Fruit fly (Drosophila melanogaster) whole organism, embryonic: ENCODE data around the gene Chro.

Experiments
- CG10431 ChIP-seq: fragments of 200-800 bp; sonication (Bioruptor generic); optimal IDR thresholded peaks from 3 replicates; lab custom pipeline; 2018; ENCODE audit warnings: missing biosample characterization, mild to moderate bottlenecking, missing genetic modification characterization
- CG11560 ChIP-seq: fragments of 200-800 bp; sonication (Bioruptor generic); IDR thresholded peaks from 3 replicates; pipeline ENCODE4 v1.3.6; 2022; ENCODE audit warnings: missing biosample characterization, missing genetic modification characterization
- CG13894 ChIP-seq: fragments of 200-800 bp; sonication (Bioruptor generic); optimal IDR thresholded peaks from 3 replicates; lab custom pipeline; 2018; ENCODE audit warnings: missing biosample characterization, mild to moderate bottlenecking, missing genetic modification characterization, moderate library complexity
- CG14667 ChIP-seq: fragments of 200-800 bp; sonication (Bioruptor generic); IDR thresholded peaks from 2 replicates; pipeline ENCODE4 v1.3.6; 2022; ENCODE audit warnings: missing biosample characterization, missing genetic modification characterization
- CG15073 ChIP-seq: fragments of 200-800 bp; sonication (Bioruptor generic); optimal IDR thresholded peaks from 2 replicates; lab custom pipeline; 2016; ENCODE audit warnings: missing biosample characterization, missing genetic modification characterization
- CG3065 ChIP-seq: fragments of 200-800 bp; sonication (Bioruptor generic); optimal IDR thresholded peaks from 2 replicates; lab custom pipeline; 2016; ENCODE audit warnings: missing biosample characterization, missing genetic modification characterization
- CG32772 ChIP-seq: fragments of 200-800 bp; sonication (Bioruptor generic); IDR thresholded peaks from 2 replicates; pipeline ENCODE4 v1.3.6; 2022; ENCODE audit warnings: missing biosample characterization, missing genetic modification characterization
- CG6813 ChIP-seq: fragments of 200-800 bp; sonication (Bioruptor generic); optimal IDR thresholded peaks from 2 replicates; lab custom pipeline; 2017; ENCODE audit warnings: missing biosample characterization, missing genetic modification characterization, mild to moderate bottlenecking, moderate library complexity, missing genetic modification reagents
- CG7271 ChIP-seq: fragments of 200-800 bp; sonication (Bioruptor generic); optimal IDR thresholded peaks from 2 replicates; lab custom pipeline; 2018; ENCODE audit warnings: missing biosample characterization, mild to moderate bottlenecking, missing genetic modification characterization, moderate library complexity
- CG7963 ChIP-seq: fragments of 200-800 bp; sonication (Bioruptor generic); IDR thresholded peaks from 3 replicates; pipeline ENCODE4 v1.3.6; 2022; ENCODE audit warnings: missing biosample characterization, missing genetic modification characterization; ENCODE audit not compliant: partially characterized antibody
- Chrac-16 ChIP-seq: fragments of 200-800 bp; sonication (Bioruptor generic); optimal IDR thresholded peaks from 3 replicates; lab custom pipeline; 2016; ENCODE audit warnings: missing biosample characterization, missing genetic modification characterization
- D19B ChIP-seq: fragments of 200-800 bp; sonication (Bioruptor generic); optimal IDR thresholded peaks from 2 replicates; lab custom pipeline; 2017; ENCODE audit warnings: missing biosample characterization, mild to moderate bottlenecking, missing genetic modification characterization
- Fer1 ChIP-seq: fragments of 200-800 bp; sonication (Bioruptor generic); optimal IDR thresholded peaks from 2 replicates; lab custom pipeline; 2017; ENCODE audit warnings: missing biosample characterization, mild to moderate bottlenecking, missing genetic modification characterization
- Fer3 ChIP-seq: fragments of 200-800 bp; sonication (Bioruptor generic); optimal IDR thresholded peaks from 2 replicates; lab custom pipeline; 2018; ENCODE audit warnings: missing biosample characterization, mild to moderate bottlenecking, missing genetic modification characterization, moderate library complexity
- GATAe ChIP-seq: fragments of 200-800 bp; sonication (Bioruptor generic); conservative IDR thresholded peaks from 2 replicates; pipeline ENCODE4 v1.3.6; 2022; ENCODE audit warnings: missing biosample characterization, missing genetic modification characterization
- Hsf ChIP-seq: fragments of 200-800 bp; sonication (Bioruptor generic); optimal IDR thresholded peaks from 3 replicates; lab custom pipeline; 2016; ENCODE audit warnings: missing biosample characterization, missing genetic modification characterization
- Max ChIP-seq: fragments of 200-800 bp; sonication (Bioruptor generic); optimal IDR thresholded peaks from 2 replicates; lab custom pipeline; 2016; ENCODE audit warnings: missing biosample characterization, mild to moderate bottlenecking, missing genetic modification characterization
- Nf-YA ChIP-seq: fragments of 200-800 bp; sonication (Bioruptor generic); IDR thresholded peaks from 2 replicates; pipeline ENCODE4 v1.3.6; 2022; ENCODE audit warnings: missing biosample characterization, missing genetic modification characterization
- Sox102F ChIP-seq: fragments of 200-800 bp; sonication (Bioruptor generic); optimal IDR thresholded peaks from 2 replicates; lab custom pipeline; 2018; ENCODE audit warnings: missing biosample characterization, mild to moderate bottlenecking, missing genetic modification characterization, moderate library complexity
- TFAM ChIP-seq: fragments of 200-800 bp; sonication (Bioruptor generic); optimal IDR thresholded peaks from 2 replicates; lab custom pipeline; 2017; ENCODE audit warnings: missing biosample characterization, missing genetic modification characterization, inconsistent platforms
- Xbp1 ChIP-seq: fragments of 200-800 bp; sonication (Bioruptor generic); optimal IDR thresholded peaks from 3 replicates; lab custom pipeline; 2016; ENCODE audit warnings: missing biosample characterization, mild to moderate bottlenecking, missing genetic modification characterization
- YL-1 ChIP-seq: fragments of 200-800 bp; sonication (Bioruptor generic); optimal IDR thresholded peaks from 3 replicates; lab custom pipeline; 2017; ENCODE audit warnings: missing biosample characterization, mild to moderate bottlenecking, missing genetic modification characterization
- az2 ChIP-seq: fragments of 200-800 bp; sonication (Bioruptor generic); optimal IDR thresholded peaks from 3 replicates; lab custom pipeline; 2016; ENCODE audit warnings: missing biosample characterization, missing genetic modification characterization
- bsh ChIP-seq, 2 experiments: fragments of 200-800 bp; sonication (Bioruptor generic); optimal IDR thresholded peaks; 2 replicates each; lab custom pipeline; 2017 to 2018; ENCODE audit warnings: mild to moderate bottlenecking in 2 of 2, missing biosample characterization in 2 of 2, missing genetic modification characterization in 2 of 2, moderate library complexity in 1 of 2
- chn ChIP-seq: fragments of 200-800 bp; sonication (Bioruptor generic); optimal IDR thresholded peaks from 2 replicates; lab custom pipeline; 2016; ENCODE audit warnings: missing biosample characterization, missing genetic modification characterization
- ci ChIP-seq: fragments of 200-800 bp; sonication (Bioruptor generic); IDR thresholded peaks from 3 replicates; pipeline ENCODE4 v1.3.6; 2022; ENCODE audit warnings: missing biosample characterization, missing genetic modification characterization
- croc ChIP-seq: fragments of 200-800 bp; sonication (Bioruptor generic); conservative IDR thresholded peaks from 3 replicates; pipeline ENCODE4 v1.3.6; 2022; ENCODE audit warnings: missing biosample characterization, missing genetic modification characterization
- dmrt11E ChIP-seq: fragments of 200-800 bp; sonication (Bioruptor generic); optimal IDR thresholded peaks from 3 replicates; lab custom pipeline; 2018; ENCODE audit warnings: missing biosample characterization, mild to moderate bottlenecking, missing genetic modification characterization, moderate library complexity
- en ChIP-seq: fragments of 200-800 bp; sonication (Bioruptor generic); optimal IDR thresholded peaks from 2 replicates; lab custom pipeline; 2016; ENCODE audit warnings: missing biosample characterization, missing genetic modification characterization
- esg ChIP-seq: fragments of 200-800 bp; sonication (Bioruptor generic); conservative IDR thresholded peaks from 2 replicates; pipeline ENCODE4 v1.3.6; 2022; ENCODE audit warnings: missing biosample characterization, missing genetic modification characterization
- fd102C ChIP-seq: fragments of 200-800 bp; sonication (Bioruptor generic); optimal IDR thresholded peaks from 2 replicates; lab custom pipeline; 2018; ENCODE audit warnings: missing biosample characterization, mild to moderate bottlenecking, missing genetic modification characterization, moderate library complexity
- grau ChIP-seq: fragments of 200-800 bp; optimal IDR thresholded peaks from 3 replicates; lab custom pipeline; 2019; ENCODE audit warnings: missing biosample characterization, mild to moderate bottlenecking, missing genetic modification characterization, moderate library complexity
- hkb ChIP-seq, 2 experiments: fragments of 200-800 bp in 1 of 2; fragments of >200 bp in 1 of 2; sonication (Bioruptor generic) in 1 of 2; IDR thresholded peaks in 1 of 2; optimal IDR thresholded peaks in 1 of 2; 2 replicates each; pipeline versions ENCODE4 v1.3.6 to Lab custom; 2017 to 2022; ENCODE audit warnings: missing biosample characterization in 1 of 2, missing genetic modification characterization in 1 of 2
- jing ChIP-seq: fragments of 200-800 bp; sonication (Bioruptor generic); optimal IDR thresholded peaks from 2 replicates; lab custom pipeline; 2018; ENCODE audit warnings: missing biosample characterization, mild to moderate bottlenecking, missing genetic modification characterization
- kah ChIP-seq: fragments of 200-800 bp; sonication (Bioruptor generic); optimal IDR thresholded peaks from 2 replicates; lab custom pipeline; 2018; ENCODE audit warnings: missing biosample characterization, mild to moderate bottlenecking, missing genetic modification characterization
- kni ChIP-seq: fragments of 200-800 bp; sonication (Bioruptor generic); optimal IDR thresholded peaks from 3 replicates; lab custom pipeline; 2017; ENCODE audit warnings: mild to moderate bottlenecking, missing biosample characterization, missing genetic modification reagents, missing genetic modification characterization
- knrl ChIP-seq: fragments of 200-800 bp; sonication (Bioruptor generic); IDR thresholded peaks from 3 replicates; pipeline ENCODE4 v1.3.6; 2022; ENCODE audit warnings: missing biosample characterization, missing genetic modification characterization; ENCODE audit not compliant: partially characterized antibody
- lmd ChIP-seq: fragments of 200-800 bp; sonication (Bioruptor generic); IDR thresholded peaks from 2 replicates; pipeline ENCODE4 v1.3.6; 2022; ENCODE audit warnings: missing biosample characterization, missing genetic modification characterization
- lola ChIP-seq, 3 experiments: fragments of >200 bp in 2 of 3; fragments of 200-800 bp in 1 of 3; sonication (Bioruptor generic) in 1 of 3; optimal IDR thresholded peaks; 2 replicates each; lab custom pipeline; 2017 to 2019; ENCODE audit warnings: missing biosample characterization in 3 of 3, missing genetic modification characterization in 3 of 3, mild to moderate bottlenecking in 1 of 3, moderate library complexity in 1 of 3
- nmo ChIP-seq: fragments of 200-800 bp; sonication (Bioruptor generic); optimal IDR thresholded peaks from 2 replicates; lab custom pipeline; 2018; ENCODE audit warnings: missing biosample characterization, mild to moderate bottlenecking, missing genetic modification characterization, moderate library complexity
- otp ChIP-seq: fragments of 200-800 bp; sonication (Bioruptor generic); IDR thresholded peaks from 3 replicates; pipeline ENCODE4, ENCODE4 v1.3.6; 2022; ENCODE audit warnings: missing biosample characterization, missing genetic modification characterization
- peb ChIP-seq: fragments of 200-800 bp; sonication (Bioruptor generic); IDR thresholded peaks from 2 replicates; pipeline ENCODE4 v1.3.6; 2022; ENCODE audit warnings: missing biosample characterization, missing genetic modification characterization
- psq ChIP-seq: fragments of 200-800 bp; sonication (Bioruptor generic); optimal IDR thresholded peaks from 2 replicates; lab custom pipeline; 2017; ENCODE audit warnings: missing biosample characterization, missing genetic modification characterization
- run ChIP-seq: fragments of 200-800 bp; sonication (Bioruptor generic); optimal IDR thresholded peaks from 3 replicates; lab custom pipeline; 2018; ENCODE audit warnings: missing biosample characterization, mild to moderate bottlenecking, missing genetic modification characterization
- sim ChIP-seq: fragments of 200-800 bp; sonication (Bioruptor generic); IDR thresholded peaks from 2 replicates; pipeline ENCODE4 v1.3.6; 2022; ENCODE audit warnings: missing biosample characterization, missing genetic modification characterization
- trem ChIP-seq: fragments of 200-800 bp; optimal IDR thresholded peaks from 3 replicates; lab custom pipeline; 2019; ENCODE audit warnings: missing biosample characterization, mild to moderate bottlenecking, missing genetic modification characterization, moderate library complexity
- wek ChIP-seq: fragments of 200-800 bp; sonication (Bioruptor generic); optimal IDR thresholded peaks from 3 replicates; lab custom pipeline; 2018; ENCODE audit warnings: missing biosample characterization, mild to moderate bottlenecking, missing genetic modification characterization, moderate library complexity
- z ChIP-seq: fragments of 200-800 bp; sonication (Bioruptor generic); IDR thresholded peaks from 3 replicates; pipeline ENCODE4 v1.3.6; 2022; ENCODE audit warnings: missing biosample characterization, missing genetic modification characterization
- zf30C ChIP-seq: fragments of 200-800 bp; sonication (Bioruptor generic); optimal IDR thresholded peaks from 3 replicates; lab custom pipeline; 2018; ENCODE audit warnings: missing biosample characterization, mild to moderate bottlenecking, missing genetic modification characterization
- zfh1 ChIP-seq: fragments of 200-800 bp; sonication (Bioruptor generic); IDR thresholded peaks from 3 replicates; pipeline ENCODE4 v1.3.6; 2022; ENCODE audit warnings: missing biosample characterization, missing genetic modification characterization

Chro gene

DNA sequence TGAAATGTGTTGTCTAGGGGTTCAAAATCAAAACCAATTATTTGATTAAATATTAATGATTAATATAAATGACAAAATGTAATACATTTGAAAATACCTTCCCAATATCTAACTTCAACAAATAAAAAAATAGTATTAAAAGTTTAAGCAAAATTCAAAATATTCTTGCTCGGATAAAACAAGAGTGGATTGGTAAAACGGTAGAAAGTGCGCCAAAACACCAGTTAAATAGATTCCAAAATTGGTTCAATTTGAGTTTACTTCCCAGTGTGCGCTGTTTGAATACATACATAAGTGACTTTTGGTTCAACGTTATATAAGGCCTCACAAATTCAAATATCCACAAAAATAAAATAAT, 13.7 kb downstream of the Chro start (continued):
- TF ChIP-seq CG11560 (no peak), hkb (optimal IDR thresholded peaks at IDR 0.05; lab: Kevin White, UChicago) (no peak), hkb (GFP tag; IDR thresholded peaks at IDR 0.05; lab: Robert Waterston, UW) (peak; percentile 84), jing (GFP tag; lab: Kevin White, UChicago) (no peak), croc (GFP tag; lab: Robert Waterston, UW) (peak; percentile 49), Nf-YA (GFP tag; lab: Robert Waterston, UW) (no peak), Sox102F (peak; percentile 85), fd102C (no peak), zf30C (GFP tag; lab: Kevin White, UChicago) (no peak), Chrac-16 (peak; percentile 48), psq (GFP tag; lab: Kevin White, UChicago) (peak; percentile 11), kah (GFP tag; lab: Kevin White, UChicago) (peak; percentile 30), Fer3 (tag; lab: Kevin White, UChicago) (peak; percentile 65), Hsf (GFP tag; lab: Kevin White, UChicago) (peak; percentile 53), CG14667 (peak; percentile 37; the same call in 1 of the 2 replicates), en (GFP tag; lab: Kevin White, UChicago) (no peak), peb (0 out of 2 replicates have a peak, but pooled peaks have one; percentile 32), Xbp1 (GFP tag; lab: Kevin White, UChicago) (peak; percentile 60), z (no peak), CG6813 (GFP tag; lab: Kevin White, UChicago) (peak; percentile 62), Max (GFP tag; lab: Kevin White, UChicago) (peak; percentile 49), CG32772 (GFP tag; lab: Robert Waterston, UW) (0 out of 2 replicates have a peak, but pooled peaks have one; percentile 31), wek (GFP tag; lab: Kevin White, UChicago) (no peak), CG13894 (peak; percentile 37), sim (GFP tag; lab: Robert Waterston, UW) (no peak), esg (GFP tag; lab: Robert Waterston, UW) (peak; percentile 69; the same call in 1 of the 2 replicates), trem (peak; percentile 7), D19B (GFP tag; lab: Kevin White, UChicago) (peak; percentile 42), Fer1 (GFP tag; lab: Kevin White, UChicago) (peak; percentile 73), run (tag; lab: Kevin White, UChicago) (peak; percentile 29), TFAM (GFP tag; lab: Kevin White, UChicago) (no peak), lola (GFP tag; optimal IDR thresholded peaks at IDR 0.05; lab: Kevin White, UChicago) (no peak), YL-1 (GFP tag; lab: Kevin White, UChicago) (no peak), az2 (GFP tag; lab: Kevin White, UChicago) (peak; percentile 49), CG3065 (GFP tag; lab: Kevin White, UChicago) (peak; percentile 2), nmo (GFP tag; lab: Kevin White, UChicago) (peak; percentile 78), CG7271 (tag; lab: Kevin White, UChicago) (no peak), zfh1 (GFP tag; lab: Robert Waterston, UW) (peak; percentile 48; the same call in 1 of the 3 replicates), CG10431 (GFP tag; lab: Kevin White, UChicago) (no peak), kni (GFP tag; lab: Kevin White, UChicago) (no peak), chn (GFP tag; lab: Kevin White, UChicago) (peak; percentile 8), bsh (GFP tag; optimal IDR thresholded peaks at IDR 0.05; lab: Kevin White, UChicago) (peak; percentile 45 to 57), CG15073 (no peak), ci (no peak; the same call in 1 of the 3 replicates), CG7963 (no peak), knrl (GFP tag; lab: Robert Waterston, UW) (peak; percentile 30; the same call in 1 of the 3 replicates), dmrt11E (peak; percentile 2), lmd (peak; percentile 64), GATAe (0 out of 2 replicates have a peak, but pooled peaks have one; percentile 30), otp (GFP tag; lab: Robert Waterston, UW) (no peak), grau (tag; lab: Kevin White, UChicago) (peak; percentile 84)
